Worm (Caenorhabditis elegans) whole organism, L2 larva: Measurements from ENCODE around the gene cyp-13A12.

ENCODE experiments used
- C34F6.9 ChIP-seq: fragments of 150-350 bp; optimal IDR thresholded peaks from 2 replicates; lab custom pipeline; 2014; ENCODE audit warnings: missing biosample characterization, missing genetic modification characterization
- F13H6.1 ChIP-seq: sonication (generic microtip); optimal IDR thresholded peaks from 2 replicates; lab custom pipeline; 2016; ENCODE audit warnings: missing genetic modification characterization, missing compliant biosample characterization
- R02D3.7 ChIP-seq: fragments of 150-350 bp; optimal IDR thresholded peaks from 2 replicates; lab custom pipeline; 2014; ENCODE audit warnings: missing biosample characterization, missing genetic modification characterization
- Y55F3AM.14 ChIP-seq: fragments of 200-800 bp; sonication (Bioruptor generic); optimal IDR thresholded peaks from 2 replicates; lab custom pipeline; 2018; ENCODE audit warnings: mild to moderate bottlenecking, missing genetic modification characterization, missing compliant biosample characterization
- ZK546.5 ChIP-seq: sonication (generic microtip); optimal IDR thresholded peaks from 2 replicates; lab custom pipeline; 2017; ENCODE audit warnings: missing biosample characterization, missing genetic modification characterization
- alr-1 ChIP-seq: fragments of 150-350 bp; optimal IDR thresholded peaks from 2 replicates; lab custom pipeline; 2014; ENCODE audit warnings: missing biosample characterization, missing genetic modification characterization
- aly-2 ChIP-seq: fragments of 150-350 bp; optimal IDR thresholded peaks from 2 replicates; lab custom pipeline; 2014; ENCODE audit warnings: missing biosample characterization, missing genetic modification characterization
- ama-1 ChIP-seq: fragments of 150-350 bp; optimal IDR thresholded peaks from 2 replicates; lab custom pipeline; 2018; ENCODE audit warnings: inconsistent platforms
- blmp-1 ChIP-seq: sonication (generic microtip); optimal IDR thresholded peaks from 2 replicates; lab custom pipeline; 2017; ENCODE audit warnings: missing genetic modification characterization, mild to moderate bottlenecking, missing compliant biosample characterization, antibody characterized with exemption, moderate library complexity; ENCODE audit not compliant: insufficient read depth
- ceh-16 ChIP-seq: fragments of 150-350 bp; optimal IDR thresholded peaks from 2 replicates; lab custom pipeline; 2014; ENCODE audit warnings: missing biosample characterization, missing genetic modification characterization
- ceh-82 ChIP-seq: fragments of 150-350 bp; optimal IDR thresholded peaks from 2 replicates; lab custom pipeline; 2014; ENCODE audit warnings: missing biosample characterization, missing genetic modification characterization
- crh-2 ChIP-seq: sonication (generic microtip); optimal IDR thresholded peaks from 2 replicates; lab custom pipeline; 2017; ENCODE audit warnings: missing biosample characterization, missing genetic modification characterization
- dmd-4 ChIP-seq: sonication (generic microtip); optimal IDR thresholded peaks from 2 replicates; lab custom pipeline; 2017; ENCODE audit warnings: missing biosample characterization, missing genetic modification characterization
- egl-27 ChIP-seq: sonication (generic microtip); optimal IDR thresholded peaks from 3 replicates; lab custom pipeline; 2017; ENCODE audit warnings: missing biosample characterization, missing genetic modification reagents, missing genetic modification characterization
- elt-1 ChIP-seq: fragments of 150-350 bp; optimal IDR thresholded peaks from 2 replicates; lab custom pipeline; 2014; ENCODE audit warnings: missing biosample characterization, missing genetic modification characterization
- elt-3 ChIP-seq: sonication (generic microtip); optimal IDR thresholded peaks from 2 replicates; lab custom pipeline; 2017; ENCODE audit warnings: missing biosample characterization, missing genetic modification characterization
- fos-1 ChIP-seq: fragments of 150-350 bp; optimal IDR thresholded peaks from 2 replicates; lab custom pipeline; 2014; ENCODE audit warnings: missing biosample characterization, missing genetic modification characterization
- gmeb-1 ChIP-seq: fragments of 150-350 bp; optimal IDR thresholded peaks from 2 replicates; lab custom pipeline; 2014; ENCODE audit warnings: missing biosample characterization, missing genetic modification characterization
- lin-11 ChIP-seq: fragments of 150-350 bp; sonication (generic microtip); optimal IDR thresholded peaks from 2 replicates; lab custom pipeline; 2014; ENCODE audit warnings: missing biosample characterization, missing genetic modification characterization, inconsistent platforms, mixed read lengths
- lin-13 ChIP-seq: fragments of 150-350 bp; optimal IDR thresholded peaks from 2 replicates; lab custom pipeline; 2014; ENCODE audit warnings: missing biosample characterization, missing genetic modification reagents, missing genetic modification characterization
- lin-39 ChIP-seq: fragments of 150-350 bp; optimal IDR thresholded peaks from 2 replicates; lab custom pipeline; 2014; ENCODE audit warnings: missing biosample characterization, missing genetic modification reagents, missing genetic modification characterization
- lsy-2 ChIP-seq, 2 experiments: fragments of 150-350 bp in 1 of 2; sonication (generic microtip) in 1 of 2; optimal IDR thresholded peaks; 2 replicates each; lab custom pipeline; 2014 to 2017; ENCODE audit warnings: missing biosample characterization in 2 of 2, missing genetic modification characterization in 2 of 2
- mab-5 ChIP-seq: fragments of 150-350 bp; optimal IDR thresholded peaks from 2 replicates; lab custom pipeline; 2014; ENCODE audit warnings: missing biosample characterization, missing genetic modification characterization
- mbf-1 ChIP-seq: sonication (generic microtip); optimal IDR thresholded peaks from 2 replicates; lab custom pipeline; 2017; ENCODE audit warnings: missing biosample characterization, missing genetic modification characterization
- mdl-1 ChIP-seq, 2 experiments: fragments of 150-350 bp in 1 of 2; sonication (generic microtip) in 1 of 2; optimal IDR thresholded peaks; 2 replicates each; lab custom pipeline; 2017; ENCODE audit warnings: missing biosample characterization in 2 of 2, missing genetic modification characterization in 2 of 2
- nhr-10 ChIP-seq: sonication (generic microtip); optimal IDR thresholded peaks from 2 replicates; lab custom pipeline; 2017; ENCODE audit warnings: missing biosample characterization, missing genetic modification characterization
- nhr-12 ChIP-seq: fragments of 150-350 bp; optimal IDR thresholded peaks from 2 replicates; lab custom pipeline; 2014; ENCODE audit warnings: missing biosample characterization, missing genetic modification characterization
- nhr-129 ChIP-seq: fragments of 150-350 bp; optimal IDR thresholded peaks from 2 replicates; lab custom pipeline; 2014; ENCODE audit warnings: missing biosample characterization, missing genetic modification characterization
- nhr-21 ChIP-seq: fragments of 150-350 bp; optimal IDR thresholded peaks from 2 replicates; lab custom pipeline; 2014; ENCODE audit warnings: missing biosample characterization, missing genetic modification characterization
- nhr-23 ChIP-seq: fragments of 150-350 bp; optimal IDR thresholded peaks from 2 replicates; lab custom pipeline; 2014; ENCODE audit warnings: missing biosample characterization, missing genetic modification reagents, missing genetic modification characterization
- nhr-237 ChIP-seq: fragments of 150-350 bp; optimal IDR thresholded peaks from 2 replicates; lab custom pipeline; 2014; ENCODE audit warnings: missing biosample characterization, missing genetic modification characterization
- nhr-25 ChIP-seq: fragments of 150-350 bp; sonication (generic microtip); optimal IDR thresholded peaks from 3 replicates; lab custom pipeline; 2014; ENCODE audit warnings: missing biosample characterization, missing genetic modification characterization
- nhr-6 ChIP-seq: fragments of 150-350 bp; optimal IDR thresholded peaks from 2 replicates; lab custom pipeline; 2014; ENCODE audit warnings: missing biosample characterization, missing genetic modification characterization
- nhr-77 ChIP-seq: fragments of 150-350 bp; optimal IDR thresholded peaks from 2 replicates; lab custom pipeline; 2014; ENCODE audit warnings: missing biosample characterization, missing genetic modification characterization
- peb-1 ChIP-seq: fragments of 150-350 bp; optimal IDR thresholded peaks from 2 replicates; lab custom pipeline; 2014; ENCODE audit warnings: missing biosample characterization, missing genetic modification characterization
- sem-4 ChIP-seq: fragments of 150-350 bp; optimal IDR thresholded peaks from 2 replicates; lab custom pipeline; 2014; ENCODE audit warnings: missing biosample characterization, missing genetic modification reagents, missing genetic modification characterization
- skn-1 ChIP-seq: sonication (generic microtip); optimal IDR thresholded peaks from 2 replicates; lab custom pipeline; 2017; ENCODE audit warnings: missing biosample characterization, missing genetic modification characterization
- sma-3 ChIP-seq: sonication (generic microtip); optimal IDR thresholded peaks from 2 replicates; lab custom pipeline; 2016; ENCODE audit warnings: missing genetic modification reagents, missing genetic modification characterization, missing compliant biosample characterization
- sma-9 ChIP-seq, 2 experiments: fragments of 150-350 bp in 1 of 2; sonication (generic microtip) in 1 of 2; optimal IDR thresholded peaks; 2 replicates each; lab custom pipeline; 2014 to 2016; ENCODE audit warnings: missing genetic modification characterization in 2 of 2, mild to moderate bottlenecking in 1 of 2, missing biosample characterization in 1 of 2, missing compliant biosample characterization in 1 of 2, missing genetic modification reagents in 1 of 2, moderate library complexity in 1 of 2
- snpc-4 ChIP-seq: fragments of 150-350 bp; optimal IDR thresholded peaks from 2 replicates; lab custom pipeline; 2014; ENCODE audit warnings: missing biosample characterization, missing genetic modification characterization
- unc-39 ChIP-seq: fragments of 150-350 bp; optimal IDR thresholded peaks from 2 replicates; lab custom pipeline; 2014; ENCODE audit warnings: missing biosample characterization, missing genetic modification characterization
- unc-55 ChIP-seq: fragments of 150-350 bp; sonication (generic microtip); optimal IDR thresholded peaks from 3 replicates; lab custom pipeline; 2014; ENCODE audit warnings: missing biosample characterization, missing genetic modification reagents, missing genetic modification characterization
- unc-62 ChIP-seq: fragments of 150-350 bp; optimal IDR thresholded peaks from 2 replicates; lab custom pipeline; 2014; ENCODE audit warnings: missing biosample characterization, missing genetic modification reagents, missing genetic modification characterization
- zag-1 ChIP-seq: fragments of 150-350 bp; optimal IDR thresholded peaks from 2 replicates; lab custom pipeline; 2014; ENCODE audit warnings: missing biosample characterization, missing genetic modification characterization
- ztf-1 ChIP-seq: fragments of 200-800 bp; sonication (Bioruptor generic); conservative IDR thresholded peaks from 2 replicates; pipeline ENCODE4 v1.3.6; 2022; ENCODE audit warnings: missing genetic modification characterization, missing compliant biosample characterization
- ztf-4 ChIP-seq: fragments of 150-350 bp; optimal IDR thresholded peaks from 2 replicates; lab custom pipeline; 2014; ENCODE audit warnings: missing biosample characterization, missing genetic modification characterization

cyp-13A12 gene

DNA sequence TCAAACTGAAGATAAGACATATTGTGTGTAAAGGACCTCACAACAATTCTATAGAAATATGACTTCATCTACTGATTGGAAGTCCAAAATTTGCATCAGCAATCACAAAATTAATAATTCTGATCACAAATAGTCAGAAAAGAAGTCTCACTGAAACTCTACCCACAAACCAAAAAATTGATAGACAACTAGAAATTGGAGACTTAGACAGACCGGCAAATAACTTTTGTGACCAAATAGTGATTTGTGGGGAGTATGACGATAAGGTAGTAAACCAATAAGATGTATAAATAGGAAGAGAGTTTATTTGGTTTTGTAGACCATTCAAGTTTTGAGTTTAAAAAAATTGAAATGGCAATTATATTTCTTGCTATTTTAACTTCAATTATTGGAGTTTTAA, at the start of gene cyp-13A12:
Gene cyp-13A12 (plus strand): TSS at position 267 of the 400 bp plus-strand sequence.
- no peak for TF ChIP-seq sem-4 (tag; lab: Kevin White, UChicago)
- no peak for TF ChIP-seq skn-1 (tag; lab: Kevin White, UChicago)
- no peak for TF ChIP-seq ama-1 (lab: Kevin White, UChicago)
- peak; percentile 4 for TF ChIP-seq sma-9 (GFP tag; optimal IDR thresholded peaks at IDR 0.05; lab: Kevin White, UChicago)
- no peak for TF ChIP-seq sma-9 (tag; optimal IDR thresholded peaks at IDR 0.05; lab: Kevin White, UChicago)
- TF ChIP-seq fos-1 (tag; lab: Kevin White, UChicago), result peak; percentile 64

ce11 chrIII:12977559-12977958, 46.8 kb upstream of the cyp-13A12 start, which contains the start of gene ZK1010.2:
Gene ZK1010.2 (minus strand): TSS chrIII:12977862.
- no peak for TF ChIP-seq F13H6.1 (tag; lab: Kevin White, UChicago)
- no peak for TF ChIP-seq fos-1 (tag; lab: Kevin White, UChicago)
- no peak for TF ChIP-seq unc-62 (GFP tag; lab: Kevin White, UChicago)
- TF ChIP-seq nhr-10, result no peak
- no peak for TF ChIP-seq alr-1 (tag; lab: Kevin White, UChicago)
- TF ChIP-seq mdl-1 (tag; optimal IDR thresholded peaks at IDR 0.05; lab: Kevin White, UChicago), result no peak
- TF ChIP-seq ZK546.5, result no peak
- no peak for TF ChIP-seq egl-27 (tag; lab: Kevin White, UChicago)
- TF ChIP-seq mab-5 (tag; lab: Kevin White, UChicago), result no peak
- no peak for TF ChIP-seq elt-1 (tag; lab: Kevin White, UChicago)
- TF ChIP-seq snpc-4, result no peak
- TF ChIP-seq nhr-129 (tag; lab: Kevin White, UChicago), result no peak
- TF ChIP-seq lin-13 (GFP tag; lab: Kevin White, UChicago), result no peak
- no peak for TF ChIP-seq unc-39 (tag; lab: Kevin White, UChicago)
- TF ChIP-seq Y55F3AM.14 (GFP tag; lab: Kevin White, UChicago), result no peak
- no peak for TF ChIP-seq ceh-82
- no peak for TF ChIP-seq aly-2 (tag; lab: Kevin White, UChicago)
- no peak for TF ChIP-seq unc-55 (GFP tag; lab: Kevin White, UChicago)

- TF ChIP-seq lin-11 (tag; lab: Kevin White, UChicago) (peak; percentile 91), elt-3 (tag; lab: Kevin White, UChicago) (no peak), sem-4 (tag; lab: Kevin White, UChicago) (peak; percentile 97), nhr-77 (tag; lab: Kevin White, UChicago) (no peak), unc-55 (GFP tag; lab: Kevin White, UChicago) (peak; percentile 91), mab-5 (tag; lab: Kevin White, UChicago) (peak; percentile 78), blmp-1 (no peak), mbf-1 (tag; lab: Kevin White, UChicago) (no peak), sma-9 (GFP tag; optimal IDR thresholded peaks at IDR 0.05; lab: Kevin White, UChicago) (peak; percentile 81), sma-9 (tag; optimal IDR thresholded peaks at IDR 0.05; lab: Kevin White, UChicago) (no peak), nhr-6 (tag; lab: Kevin White, UChicago) (peak; percentile 48), skn-1 (tag; lab: Kevin White, UChicago) (no peak), unc-39 (tag; lab: Kevin White, UChicago) (no peak), unc-62 (GFP tag; lab: Kevin White, UChicago) (no peak), ZK546.5 (peak; percentile 37), ztf-1 (GFP tag; lab: Robert Waterston, UW) (no peak), nhr-10 (peak; percentile 46), F13H6.1 (tag; lab: Kevin White, UChicago) (peak; percentile 84), nhr-23 (tag; lab: Kevin White, UChicago) (no peak), snpc-4 (peak; percentile 47), nhr-25 (peak; percentile 83), Y55F3AM.14 (GFP tag; lab: Kevin White, UChicago) (no peak), nhr-12 (tag; lab: Kevin White, UChicago) (no peak), sma-3 (GFP tag; lab: Kevin White, UChicago) (peak; percentile 80), ceh-16 (tag; lab: Kevin White, UChicago) (peak; percentile 75), lin-13 (GFP tag; lab: Kevin White, UChicago) (peak; percentile 84), nhr-237 (tag; lab: Kevin White, UChicago) (peak; percentile 35), dmd-4 (tag; lab: Kevin White, UChicago) (peak; percentile 12), peb-1 (no peak), lsy-2 (tag; optimal IDR thresholded peaks at IDR 0.05; lab: Kevin White, UChicago) (peak; percentile 99 to 100), fos-1 (tag; lab: Kevin White, UChicago) (peak; percentile 66), C34F6.9 (tag; lab: Kevin White, UChicago) (peak; percentile 79), ceh-82 (no peak), crh-2 (tag; lab: Kevin White, UChicago) (peak; percentile 87), ama-1 (lab: Kevin White, UChicago) (peak; percentile 69), lin-39 (no peak), nhr-21 (tag; lab: Kevin White, UChicago) (peak; percentile 86), ztf-4 (peak; percentile 59), R02D3.7 (tag; lab: Kevin White, UChicago) (peak; percentile 100), zag-1 (peak; percentile 76), gmeb-1 (peak; percentile 86)
Observed at ce11 chrIII:12978473-12979174, 45.7 kb upstream of the cyp-13A12 start, which contains the start of the genes ubq-2 and frg-1. Gene ubq-2 (minus strand): TSS chrIII:12978523. Gene frg-1 (plus strand): TSS chrIII:12979162.
